Fruit fly (Drosophila melanogaster): ENCODE data around the gene CG14711.

Gene CG14711

dm6 chr3R:11581340-11582252 is 41.5 kb upstream of the CG14711 start, which contains the start of gene wkd (continued):
- TF ChIP-seq CG14667 (GFP tag; IDR thresholded peaks at IDR 0.05) (no peak), vnd (GFP tag; IDR thresholded peaks at IDR 0.05; ENCODE audit: partially characterized antibody) (peak; percentile 69), CG6854 (GFP tag; optimal IDR thresholded peaks at IDR 0.05) (no peak), CG15269 (tag; optimal IDR thresholded peaks at IDR 0.05) (no peak), CoRest (tag; optimal IDR thresholded peaks at IDR 0.05) (no peak), CG2889 (GFP tag; IDR thresholded peaks at IDR 0.05) (no peak), CG10366 (GFP tag; IDR thresholded peaks at IDR 0.05) (no peak), so (GFP tag; IDR thresholded peaks at IDR 0.05) (no peak), CG34224 (GFP tag; IDR thresholded peaks at IDR 0.05; ENCODE audit: partially characterized antibody) (peak; percentile 84), nom (GFP tag; optimal IDR thresholded peaks at IDR 0.05) (no peak), CG12236 (GFP tag; optimal IDR thresholded peaks at IDR 0.05) (no peak), Pdp1 (GFP tag; optimal IDR thresholded peaks at IDR 0.05) (no peak), ranshi (GFP tag; IDR thresholded peaks at IDR 0.05) (no peak), HHEX (GFP tag; optimal IDR thresholded peaks at IDR 0.05) (no peak), CG16779 (GFP tag; IDR thresholded peaks at IDR 0.05) (no peak), Lim3 (GFP tag; IDR thresholded peaks at IDR 0.05) (no peak), CG14014 (GFP tag; IDR thresholded peaks at IDR 0.05) (no peak), CG8944 (GFP tag; optimal IDR thresholded peaks at IDR 0.05) (peak; percentile 6), al (GFP tag; IDR thresholded peaks at IDR 0.05) (no peak), CG34376 (GFP tag; optimal IDR thresholded peaks at IDR 0.05) (peak; percentile 60), CG7372 (GFP tag; IDR thresholded peaks at IDR 0.05) (no peak), aop (GFP tag; IDR thresholded peaks at IDR 0.05) (no peak), CG15073 (GFP tag; optimal IDR thresholded peaks at IDR 0.05) (no peak), onecut (GFP tag; IDR thresholded peaks at IDR 0.05) (no peak), CG10565 (GFP tag; optimal IDR thresholded peaks at IDR 0.05) (no peak), CG1603 (tag; optimal IDR thresholded peaks at IDR 0.05) (no peak), CG7271 (tag; optimal IDR thresholded peaks at IDR 0.05) (no peak), CG11560 (tag; IDR thresholded peaks at IDR 0.05) (no peak), nerfin-2 (GFP tag; IDR thresholded peaks at IDR 0.05; ENCODE audit: partially characterized antibody) (peak; percentile 53; the same call in 1 of the 2 replicates), CG12155 (GFP tag; optimal IDR thresholded peaks at IDR 0.05) (peak; percentile 58), CG32532 (GFP tag; IDR thresholded peaks at IDR 0.05) (no peak), CG1233 (GFP tag; optimal IDR thresholded peaks at IDR 0.05) (no peak), CG10209 (GFP tag; optimal IDR thresholded peaks at IDR 0.05) (no peak), hbn (GFP tag; IDR thresholded peaks at IDR 0.05; ENCODE audit: partially characterized antibody) (peak; percentile 81), Spps (tag; optimal IDR thresholded peaks at IDR 0.05) (no peak), B-H1 (GFP tag; IDR thresholded peaks at IDR 0.05) (no peak), CG10654 (GFP tag; optimal IDR thresholded peaks at IDR 0.05) (no peak), bcd (GFP tag; optimal IDR thresholded peaks at IDR 0.05) (no peak), ssp (GFP tag; IDR thresholded peaks at IDR 0.05) (no peak), CG6175 (GFP tag; IDR thresholded peaks at IDR 0.05) (no peak), CG3995 (GFP tag; optimal IDR thresholded peaks at IDR 0.05) (no peak), mirr (GFP tag; optimal IDR thresholded peaks at IDR 0.05) (peak; percentile 4), CG11695 (GFP tag; IDR thresholded peaks at IDR 0.05) (no peak), Kr (GFP tag; optimal IDR thresholded peaks at IDR 0.05) (no peak), CG15479 (GFP tag; optimal IDR thresholded peaks at IDR 0.05) (no peak), cad (GFP tag; optimal IDR thresholded peaks at IDR 0.05) (no peak), Chrac-16 (GFP tag; optimal IDR thresholded peaks at IDR 0.05) (no peak), grau (tag; optimal IDR thresholded peaks at IDR 0.05) (no peak), CG14860 (GFP tag; IDR thresholded peaks at IDR 0.05; ENCODE audit: partially characterized antibody) (peak; percentile 70)

Measured in whole organism, embryonic.